Worm (Caenorhabditis elegans) whole organism, early embryonic: ENCODE measurements around the gene H23N18.5.

Experiments used
- B0310.2 ChIP-seq: sonication (generic microtip); optimal IDR thresholded peaks from 2 replicates; lab custom pipeline; 2016; ENCODE audit warnings: mild to moderate bottlenecking, missing genetic modification characterization, missing compliant biosample characterization
- F13C5.2 ChIP-seq: sonication (generic microtip); optimal IDR thresholded peaks from 2 replicates; lab custom pipeline; 2017; ENCODE audit warnings: mild to moderate bottlenecking, missing genetic modification characterization, inconsistent platforms, missing compliant biosample characterization
- ama-1 ChIP-seq: fragments of 150-350 bp; optimal IDR thresholded peaks from 2 replicates; lab custom pipeline; 2014
- ceh-36 ChIP-seq: sonication (generic microtip); optimal IDR thresholded peaks from 2 replicates; lab custom pipeline; 2016; ENCODE audit warnings: missing genetic modification characterization, inconsistent platforms, missing compliant biosample characterization
- ets-7 ChIP-seq: sonication (generic microtip); optimal IDR thresholded peaks from 2 replicates; lab custom pipeline; 2016; ENCODE audit warnings: missing genotype, missing genetic modification characterization, missing compliant biosample characterization
- flt-1 ChIP-seq: fragments of 200-800 bp; sonication (Bioruptor generic); IDR thresholded peaks from 2 replicates; pipeline ENCODE4 v1.3.6; 2022; ENCODE audit warnings: missing genetic modification characterization, missing compliant biosample characterization
- hnd-1 ChIP-seq: sonication (generic microtip); optimal IDR thresholded peaks from 2 replicates; lab custom pipeline; 2016; ENCODE audit warnings: missing genetic modification characterization, missing compliant biosample characterization
- sea-1 ChIP-seq: fragments of 200-800 bp; sonication (Bioruptor generic); conservative IDR thresholded peaks from 2 replicates; pipeline ENCODE4 v1.3.6; 2022; ENCODE audit warnings: missing genetic modification characterization, missing compliant biosample characterization
- tbx-37 ChIP-seq: fragments of 200-800 bp; sonication (Bioruptor generic); conservative IDR thresholded peaks from 2 replicates; pipeline ENCODE4 v1.3.6; 2022; ENCODE audit warnings: missing genetic modification reagents, missing genetic modification characterization, missing compliant biosample characterization

- no peak for TF ChIP-seq sea-1
- TF ChIP-seq flt-1, result no peak
- TF ChIP-seq hnd-1, result no peak
- no peak for TF ChIP-seq ceh-36 (tag; lab: Kevin White, UChicago)
- no peak for TF ChIP-seq F13C5.2 (tag; lab: Kevin White, UChicago)
- TF ChIP-seq ama-1 (lab: Kevin White, UChicago), result no peak
- no peak for TF ChIP-seq tbx-37 (GFP tag; lab: Robert Waterston, UW)
- no peak for TF ChIP-seq B0310.2
- TF ChIP-seq ets-7 (tag; lab: Kevin White, UChicago), result no peak
Measured at ce11 chrV:4960686-4961085, 48.5 kb upstream of the H23N18.5 start.
